Worm (Caenorhabditis elegans) whole organism, mixed stage, embryonic: ENCODE data around the gene pxn-2.

Source experiments
- M03D4.4 ChIP-seq: sonication (generic microtip); optimal IDR thresholded peaks from 2 replicates; lab custom pipeline; 2017; ENCODE audit warnings: mild to moderate bottlenecking, missing genetic modification characterization, missing compliant biosample characterization
- ces-1 ChIP-seq: fragments of 150-350 bp; optimal IDR thresholded peaks from 2 replicates; lab custom pipeline; 2014; ENCODE audit warnings: missing biosample characterization, missing genetic modification reagents, missing genetic modification characterization
- drap-1 ChIP-seq: fragments of 200-800 bp; sonication (Bioruptor generic); optimal IDR thresholded peaks from 3 replicates; lab custom pipeline; 2018; ENCODE audit warnings: mild to moderate bottlenecking, missing genetic modification characterization, missing compliant biosample characterization
- elt-1 ChIP-seq: sonication (generic microtip); optimal IDR thresholded peaks from 2 replicates; lab custom pipeline; 2017; ENCODE audit warnings: missing genetic modification characterization, mild to moderate bottlenecking, missing compliant biosample characterization, antibody characterized with exemption, moderate library complexity, borderline replicate concordance; ENCODE audit not compliant: insufficient read depth
- lsy-2 ChIP-seq: fragments of 150-350 bp; optimal IDR thresholded peaks from 2 replicates; lab custom pipeline; 2014; ENCODE audit warnings: missing biosample characterization, missing genetic modification characterization
- nhr-237 ChIP-seq: fragments of 150-350 bp; optimal IDR thresholded peaks from 2 replicates; lab custom pipeline; 2014; ENCODE audit warnings: missing biosample characterization, missing genetic modification characterization
- nhr-28 ChIP-seq: fragments of 150-350 bp; optimal IDR thresholded peaks from 2 replicates; lab custom pipeline; 2014; ENCODE audit warnings: missing biosample characterization, missing genetic modification characterization
- nhr-76 ChIP-seq: sonication (generic microtip); optimal IDR thresholded peaks from 2 replicates; lab custom pipeline; 2017; ENCODE audit warnings: missing biosample characterization, missing genetic modification characterization
- snpc-4 ChIP-seq: fragments of 150-350 bp; optimal IDR thresholded peaks from 2 replicates; lab custom pipeline; 2014; ENCODE audit warnings: missing biosample characterization, missing genetic modification characterization
- unc-120 ChIP-seq: sonication (generic microtip); optimal IDR thresholded peaks from 2 replicates; lab custom pipeline; 2017; ENCODE audit warnings: missing genetic modification characterization, missing compliant biosample characterization; ENCODE audit not compliant: poor library complexity, severe bottlenecking
- unc-62 ChIP-seq: fragments of 150-350 bp; optimal IDR thresholded peaks from 2 replicates; lab custom pipeline; 2014; ENCODE audit warnings: missing biosample characterization, missing genetic modification reagents, missing genetic modification characterization

ce11 chrX:10990855-10991176, 11.7 kb upstream of the pxn-2 start:
- TF ChIP-seq drap-1 (no peak), unc-62 (no peak), M03D4.4 (tag; lab: Kevin White, UChicago) (no peak), nhr-28 (tag; lab: Kevin White, UChicago) (no peak), lsy-2 (tag; lab: Kevin White, UChicago) (no peak), nhr-237 (tag; lab: Kevin White, UChicago) (no peak), unc-120 (tag; lab: Kevin White, UChicago) (no peak), ces-1 (GFP tag; lab: Kevin White, UChicago) (no peak), snpc-4 (tag; lab: Kevin White, UChicago) (no peak), elt-1 (no peak), nhr-76 (tag; lab: Kevin White, UChicago) (no peak)
